Fruit fly (Drosophila melanogaster): ENCODE data around the gene MstProx.

The MstProx gene

DNA sequence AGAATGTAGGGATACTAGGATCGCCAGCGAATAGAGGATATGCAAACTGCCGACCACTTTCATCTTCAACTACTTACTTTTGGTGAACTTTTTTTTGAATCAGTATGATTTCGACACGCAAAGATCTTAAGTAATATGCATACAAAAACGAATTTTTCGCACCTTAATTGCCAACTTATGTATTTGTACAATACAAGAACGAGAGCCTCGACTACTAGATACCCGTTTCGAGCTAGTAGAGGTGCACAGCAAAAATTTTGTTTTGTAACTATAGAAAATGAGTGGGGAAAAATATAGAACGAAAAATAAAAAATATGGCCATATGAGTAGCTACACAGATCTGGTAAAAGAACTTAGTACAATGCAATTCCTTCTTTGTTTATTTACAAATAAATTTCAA, 52.0 kb downstream of the MstProx start, which contains the start of gene CG10029:
Gene CG10029, minus strand, starts transcription at position 101 of the 400 bp plus-strand sequence.
- TF ChIP-seq N (GFP tag; optimal IDR thresholded peaks at IDR 0.05) (no peak), psq (GFP tag; optimal IDR thresholded peaks at IDR 0.05) (no peak), pan (optimal IDR thresholded peaks at IDR 0.05) (no peak), CG32264 (GFP tag; optimal IDR thresholded peaks at IDR 0.05) (no peak)
